Fruit fly (Drosophila melanogaster) whole organism, embryonic: Measurements from ENCODE around the gene CG43707.
A peak's percentile ranks its signal among the peaks of the same experiment; 100 is the strongest.

ENCODE experiments used
- Ada2b ChIP-seq: fragments of 200-800 bp; sonication (Bioruptor generic); IDR thresholded peaks from 2 replicates; pipeline ENCODE4 v1.3.6; 2022; ENCODE audit warnings: missing biosample characterization, missing genetic modification characterization
- Bdp1 ChIP-seq: fragments of 200-800 bp; sonication (Bioruptor generic); optimal IDR thresholded peaks from 3 replicates; lab custom pipeline; 2016; ENCODE audit warnings: missing biosample characterization, missing genetic modification characterization
- CG10543 ChIP-seq: fragments of 200-800 bp; sonication (Bioruptor generic); optimal IDR thresholded peaks from 3 replicates; lab custom pipeline; 2017; ENCODE audit warnings: missing biosample characterization, mild to moderate bottlenecking, missing genetic modification characterization, moderate library complexity
- CG11504 ChIP-seq: fragments of 200-800 bp; sonication (Bioruptor generic); optimal IDR thresholded peaks from 3 replicates; lab custom pipeline; 2019; ENCODE audit warnings: missing biosample characterization, mild to moderate bottlenecking, missing genetic modification characterization, moderate library complexity
- CG12155 ChIP-seq: fragments of 200-800 bp; sonication (Bioruptor generic); optimal IDR thresholded peaks from 3 replicates; lab custom pipeline; 2016; ENCODE audit warnings: missing biosample characterization, missing genetic modification characterization
- CG12942 ChIP-seq: fragments of 200-800 bp; sonication (Bioruptor generic); optimal IDR thresholded peaks from 3 replicates; lab custom pipeline; 2016; ENCODE audit warnings: missing biosample characterization, missing genetic modification characterization
- CG13424 ChIP-seq: fragments of 200-800 bp; sonication (Bioruptor generic); optimal IDR thresholded peaks from 2 replicates; lab custom pipeline; 2019; ENCODE audit warnings: missing biosample characterization, mild to moderate bottlenecking, missing genetic modification characterization, moderate library complexity
- CG14014 ChIP-seq: fragments of 200-800 bp; sonication (Bioruptor generic); IDR thresholded peaks from 2 replicates; pipeline ENCODE4 v1.3.6; 2022; ENCODE audit warnings: missing biosample characterization, missing genetic modification characterization
- CG1529 ChIP-seq: fragments of 200-800 bp; sonication (Bioruptor generic); optimal IDR thresholded peaks from 3 replicates; lab custom pipeline; 2018; ENCODE audit warnings: missing biosample characterization, missing genetic modification characterization
- CG2199 ChIP-seq: fragments of 200-800 bp; sonication (Bioruptor generic); IDR thresholded peaks from 3 replicates; pipeline ENCODE4 v1.3.6; 2022; ENCODE audit warnings: missing biosample characterization, missing genetic modification characterization
- CG3065 ChIP-seq: fragments of 200-800 bp; sonication (Bioruptor generic); optimal IDR thresholded peaks from 2 replicates; lab custom pipeline; 2016; ENCODE audit warnings: missing biosample characterization, missing genetic modification characterization
- CG34422 ChIP-seq: fragments of 200-800 bp; sonication (Bioruptor generic); IDR thresholded peaks from 3 replicates; pipeline ENCODE4 v1.3.6; 2022; ENCODE audit warnings: missing biosample characterization, missing genetic modification characterization
- CG6689 ChIP-seq: fragments of 200-800 bp; sonication (Bioruptor generic); IDR thresholded peaks from 2 replicates; pipeline ENCODE4 v1.3.6; 2022; ENCODE audit warnings: missing biosample characterization, missing genetic modification characterization
- CG7357 ChIP-seq: fragments of 200-800 bp; sonication (Bioruptor generic); IDR thresholded peaks from 3 replicates; pipeline ENCODE4 v1.3.6; 2022; ENCODE audit warnings: missing biosample characterization, missing genetic modification characterization
- CG8924 ChIP-seq: fragments of 200-800 bp; optimal IDR thresholded peaks from 3 replicates; lab custom pipeline; 2019; ENCODE audit warnings: missing biosample characterization, mild to moderate bottlenecking, missing genetic modification characterization, moderate library complexity
- CG9215 ChIP-seq: fragments of 200-800 bp; sonication (Bioruptor generic); IDR thresholded peaks from 2 replicates; pipeline ENCODE4 v1.3.6; 2022; ENCODE audit warnings: missing biosample characterization, missing genetic modification characterization
- CG9609 ChIP-seq: fragments of 200-800 bp; sonication (Bioruptor generic); optimal IDR thresholded peaks from 3 replicates; lab custom pipeline; 2016; ENCODE audit warnings: missing biosample characterization, missing genetic modification characterization
- CG9727 ChIP-seq: fragments of 200-800 bp; sonication (Bioruptor generic); optimal IDR thresholded peaks from 3 replicates; lab custom pipeline; 2017; ENCODE audit warnings: missing biosample characterization, mild to moderate bottlenecking, missing genetic modification characterization
- CG9797 ChIP-seq: fragments of 200-800 bp; sonication (Bioruptor generic); optimal IDR thresholded peaks from 3 replicates; lab custom pipeline; 2018; ENCODE audit warnings: missing biosample characterization, mild to moderate bottlenecking, missing genetic modification characterization
- D ChIP-seq, 2 experiments: fragments of 200-800 bp in 1 of 2; fragments of >200 bp in 1 of 2; sonication (Bioruptor generic) in 1 of 2; optimal IDR thresholded peaks; 2 replicates in 1 of 2; 3 replicates in 1 of 2; lab custom pipeline; 2017; ENCODE audit warnings: mild to moderate bottlenecking in 1 of 2, missing biosample characterization in 1 of 2, missing genetic modification characterization in 1 of 2, missing genetic modification reagents in 1 of 2
- Dbx ChIP-seq: fragments of 200-800 bp; sonication (Bioruptor generic); IDR thresholded peaks from 3 replicates; pipeline ENCODE4 v1.3.6; 2022; ENCODE audit warnings: missing biosample characterization, missing genetic modification characterization
- Dll ChIP-seq: fragments of 200-800 bp; sonication (Bioruptor generic); IDR thresholded peaks from 4 replicates; pipeline ENCODE4 v1.3.6; 2022; ENCODE audit warnings: missing biosample characterization, missing genetic modification characterization; ENCODE audit not compliant: partially characterized antibody
- Eip74EF ChIP-seq, 2 experiments: fragments of 200-800 bp in 1 of 2; fragments of >200 bp in 1 of 2; sonication (Bioruptor generic) in 1 of 2; optimal IDR thresholded peaks; 2 replicates each; lab custom pipeline; 2017 to 2019; ENCODE audit warnings: missing biosample characterization in 2 of 2, missing genetic modification characterization in 2 of 2, mild to moderate bottlenecking in 1 of 2, moderate library complexity in 1 of 2
- Hand ChIP-seq: fragments of 200-800 bp; sonication (Bioruptor generic); optimal IDR thresholded peaks from 2 replicates; lab custom pipeline; 2017; ENCODE audit warnings: mild to moderate bottlenecking, missing biosample characterization, missing genetic modification reagents, missing genetic modification characterization
- HmgZ ChIP-seq: fragments of 200-800 bp; sonication (Bioruptor generic); optimal IDR thresholded peaks from 2 replicates; lab custom pipeline; 2018; ENCODE audit warnings: missing biosample characterization, mild to moderate bottlenecking, missing genetic modification characterization
- Kr ChIP-seq: fragments of 200-800 bp; sonication (Bioruptor generic); optimal IDR thresholded peaks from 2 replicates; lab custom pipeline; 2017; ENCODE audit warnings: missing biosample characterization, mild to moderate bottlenecking, missing genetic modification characterization
- Lpt ChIP-seq: fragments of >200 bp; optimal IDR thresholded peaks from 2 replicates; lab custom pipeline; 2018; ENCODE audit warnings: missing biosample characterization, missing genetic modification characterization
- Oaz ChIP-seq: fragments of 200-800 bp; sonication (Bioruptor generic); IDR thresholded peaks from 2 replicates; pipeline ENCODE4 v1.3.6; 2022; ENCODE audit warnings: missing biosample characterization, missing genetic modification characterization
- Six4 ChIP-seq: fragments of 200-800 bp; sonication (Bioruptor generic); optimal IDR thresholded peaks from 2 replicates; lab custom pipeline; 2016; ENCODE audit warnings: missing biosample characterization, missing genetic modification characterization
- bab2 ChIP-seq: fragments of 200-800 bp; sonication (Bioruptor generic); optimal IDR thresholded peaks from 2 replicates; lab custom pipeline; 2016; ENCODE audit warnings: missing biosample characterization, missing genetic modification characterization
- chn ChIP-seq: fragments of 200-800 bp; sonication (Bioruptor generic); optimal IDR thresholded peaks from 2 replicates; lab custom pipeline; 2016; ENCODE audit warnings: missing biosample characterization, missing genetic modification characterization
- ci ChIP-seq: fragments of 200-800 bp; sonication (Bioruptor generic); IDR thresholded peaks from 3 replicates; pipeline ENCODE4 v1.3.6; 2022; ENCODE audit warnings: missing biosample characterization, missing genetic modification characterization
- croc ChIP-seq: fragments of 200-800 bp; sonication (Bioruptor generic); conservative IDR thresholded peaks from 3 replicates; pipeline ENCODE4 v1.3.6; 2022; ENCODE audit warnings: missing biosample characterization, missing genetic modification characterization
- fd3F ChIP-seq: fragments of 200-800 bp; sonication (Bioruptor generic); optimal IDR thresholded peaks from 2 replicates; lab custom pipeline; 2018; ENCODE audit warnings: missing biosample characterization, mild to moderate bottlenecking, missing genetic modification characterization, moderate library complexity
- fu2 ChIP-seq: fragments of 200-800 bp; sonication (Bioruptor generic); optimal IDR thresholded peaks from 2 replicates; lab custom pipeline; 2016; ENCODE audit warnings: missing biosample characterization, missing genetic modification characterization
- gcm2 ChIP-seq: fragments of 200-800 bp; sonication (Bioruptor generic); optimal IDR thresholded peaks from 2 replicates; lab custom pipeline; 2016; ENCODE audit warnings: missing biosample characterization, missing genetic modification characterization
- gsb ChIP-seq: fragments of 200-800 bp; sonication (Bioruptor generic); IDR thresholded peaks from 2 replicates; pipeline ENCODE4 v1.3.6; 2022; ENCODE audit warnings: missing biosample characterization, missing genetic modification characterization
- gsb-n ChIP-seq: fragments of 200-800 bp; sonication (Bioruptor generic); optimal IDR thresholded peaks from 3 replicates; lab custom pipeline; 2018; ENCODE audit warnings: missing biosample characterization, mild to moderate bottlenecking, missing genetic modification characterization
- ken ChIP-seq: fragments of 200-800 bp; sonication (Bioruptor generic); IDR thresholded peaks from 3 replicates; pipeline ENCODE4 v1.3.6; 2022; ENCODE audit warnings: missing biosample characterization, missing genetic modification characterization
- pfk ChIP-seq: fragments of 200-800 bp; sonication (Bioruptor generic); optimal IDR thresholded peaks from 2 replicates; lab custom pipeline; 2018; ENCODE audit warnings: missing biosample characterization, mild to moderate bottlenecking, missing genetic modification characterization, moderate library complexity
- pros ChIP-seq: fragments of 200-800 bp; sonication (Bioruptor generic); optimal IDR thresholded peaks from 3 replicates; lab custom pipeline; 2019; ENCODE audit warnings: missing biosample characterization, mild to moderate bottlenecking, missing genetic modification characterization, moderate library complexity
- ranshi ChIP-seq: fragments of 200-800 bp; sonication (Bioruptor generic); IDR thresholded peaks from 2 replicates; pipeline ENCODE4 v1.3.6; 2022; ENCODE audit warnings: missing biosample characterization, missing genetic modification characterization
- seq ChIP-seq: fragments of 200-800 bp; sonication (Bioruptor generic); IDR thresholded peaks from 2 replicates; pipeline ENCODE4 v1.3.6; 2022; ENCODE audit warnings: missing biosample characterization, missing genetic modification characterization
- sima ChIP-seq: fragments of 200-800 bp; sonication (Bioruptor generic); optimal IDR thresholded peaks from 2 replicates; lab custom pipeline; 2016; ENCODE audit warnings: missing biosample characterization, missing genetic modification characterization
- tx ChIP-seq: fragments of 200-800 bp; sonication (Bioruptor generic); optimal IDR thresholded peaks from 2 replicates; lab custom pipeline; 2016; ENCODE audit warnings: missing biosample characterization, missing genetic modification characterization
- wdn ChIP-seq: fragments of 200-800 bp; sonication (Bioruptor generic); IDR thresholded peaks from 2 replicates; pipeline ENCODE4 v1.3.6; 2022; ENCODE audit warnings: missing biosample characterization, missing genetic modification characterization
- zen2 ChIP-seq: fragments of 200-800 bp; sonication (Bioruptor generic); IDR thresholded peaks from 3 replicates; pipeline ENCODE4 v1.3.6; 2022; ENCODE audit warnings: missing biosample characterization, missing genetic modification characterization; ENCODE audit not compliant: partially characterized antibody
- zfh2 ChIP-seq: fragments of 200-800 bp; sonication (Bioruptor generic); optimal IDR thresholded peaks from 2 replicates; lab custom pipeline; 2016; ENCODE audit warnings: missing biosample characterization, missing genetic modification characterization

Gene CG43707

DNA sequence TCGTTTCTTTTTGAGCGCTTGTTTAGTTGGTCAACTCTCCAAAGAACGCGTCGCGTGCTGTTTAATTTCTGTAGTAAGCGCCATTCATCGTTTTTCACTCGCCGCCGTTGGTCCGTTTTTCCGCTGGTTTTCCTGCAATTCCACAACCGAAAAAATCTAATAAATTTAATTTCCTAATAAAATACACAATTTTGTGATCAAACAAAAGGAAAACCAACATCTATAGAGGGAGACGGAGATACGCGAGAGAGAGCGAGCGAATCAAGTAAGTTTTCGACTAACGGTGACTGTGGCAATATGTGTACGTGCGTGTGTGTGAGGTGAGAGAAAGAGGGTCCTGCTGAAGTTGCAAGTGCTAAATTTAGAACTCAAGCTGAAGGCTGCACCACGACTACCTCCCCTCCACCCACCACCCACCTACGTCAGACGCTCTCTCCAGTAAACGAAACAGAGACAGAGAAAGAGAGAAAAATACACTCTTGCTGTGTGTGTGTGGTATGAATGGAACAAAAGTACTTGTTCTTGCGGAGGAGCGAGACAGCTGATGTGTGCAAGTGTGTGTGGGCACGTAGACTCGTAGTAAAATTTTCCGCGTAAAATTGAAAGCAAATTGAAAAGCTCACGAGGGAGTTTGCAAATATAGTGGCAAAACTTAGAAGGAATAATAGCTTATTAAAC, 46.5 kb downstream of the CG43707 start, which contains the start of gene Reph (continued):
- TF ChIP-seq CG6689 (GFP tag; lab: Robert Waterston, UW) (no peak), Eip74EF (GFP tag; optimal IDR thresholded peaks at IDR 0.05; lab: Kevin White, UChicago) (no peak), croc (GFP tag; lab: Robert Waterston, UW) (no peak), seq (0 out of 2 replicates have a peak, but pooled peaks have one; percentile 42), D (optimal IDR thresholded peaks at IDR 0.05; lab: Kevin White, UChicago) (no peak), D (GFP tag; optimal IDR thresholded peaks at IDR 0.05; lab: Kevin White, UChicago) (peak; percentile 8), Bdp1 (no peak), HmgZ (tag; lab: Kevin White, UChicago) (peak; percentile 83), chn (GFP tag; lab: Kevin White, UChicago) (peak; percentile 57), ci (GFP tag; lab: Robert Waterston, UW) (peak; percentile 68; the same call in 2 of the 3 replicates), pfk (GFP tag; lab: Kevin White, UChicago) (peak; percentile 45), CG1529 (no peak), gsb-n (tag; lab: Kevin White, UChicago) (no peak), CG8924 (no peak), Hand (GFP tag; lab: Kevin White, UChicago) (peak; percentile 32), zfh2 (peak; percentile 24), gsb (GFP tag; lab: Robert Waterston, UW) (no peak), Oaz (GFP tag; lab: Robert Waterston, UW) (peak; percentile 13; the same call in 1 of the 2 replicates), CG14014 (peak; percentile 8; the same call in 1 of the 2 replicates), Kr (GFP tag; lab: Kevin White, UChicago) (no peak), ken (no peak), CG9797 (GFP tag; lab: Kevin White, UChicago) (no peak), fd3F (GFP tag; lab: Kevin White, UChicago) (no peak), CG2199 (GFP tag; lab: Robert Waterston, UW) (peak; percentile 59; the same call in 1 of the 3 replicates)

DNA sequence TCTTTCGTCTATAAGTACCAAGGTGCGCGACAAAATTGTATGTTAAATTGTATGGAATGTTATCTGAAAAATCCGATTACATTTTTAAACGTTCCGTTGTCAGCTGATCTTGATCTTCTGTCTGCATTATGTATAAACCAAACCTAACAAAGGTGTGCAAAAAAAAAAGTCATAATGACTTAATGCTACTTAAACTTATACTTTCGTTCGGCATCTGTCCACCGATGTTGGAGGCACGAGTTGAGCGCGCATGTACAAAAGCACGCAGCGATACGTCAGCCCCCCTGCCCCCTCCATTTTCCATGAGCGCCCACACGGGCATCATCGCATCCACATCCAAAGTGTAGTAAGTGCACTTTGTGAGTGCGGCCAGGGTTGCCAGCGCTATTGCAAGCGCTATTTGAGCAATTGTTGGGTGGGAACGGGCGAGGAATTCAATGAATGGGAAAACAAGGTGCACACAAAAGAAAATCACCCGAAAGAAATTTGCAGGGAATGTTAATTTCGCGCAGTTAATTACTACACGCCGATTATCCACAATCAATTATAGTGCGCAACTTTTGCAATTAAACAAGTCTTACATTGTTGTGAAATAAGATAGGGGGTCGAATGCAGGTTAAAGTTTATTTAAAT, 47.7 kb downstream of the CG43707 start:
- TF ChIP-seq pros (GFP tag; lab: Kevin White, UChicago) = peak; percentile 78
- TF ChIP-seq wdn = peak; percentile 95
- peak; percentile 97 for TF ChIP-seq sima (GFP tag; lab: Kevin White, UChicago)
- TF ChIP-seq gcm2 (GFP tag; lab: Kevin White, UChicago) = peak; percentile 92
- TF ChIP-seq Ada2b = peak; percentile 98
- no peak for TF ChIP-seq zen2 (GFP tag; lab: Robert Waterston, UW)
- peak; percentile 95 for TF ChIP-seq CG12942
- peak; percentile 99 for TF ChIP-seq CG13424 (tag; lab: Kevin White, UChicago)
- peak; percentile 99 for TF ChIP-seq ci (GFP tag; lab: Robert Waterston, UW)
- TF ChIP-seq Lpt (GFP tag; lab: Kevin White, UChicago) = no peak
- TF ChIP-seq CG9727 (GFP tag; lab: Kevin White, UChicago) = peak; percentile 94
- TF ChIP-seq CG10543 (GFP tag; lab: Kevin White, UChicago) = peak; percentile 92
- peak; percentile 98 for TF ChIP-seq bab2 (GFP tag; lab: Kevin White, UChicago)
- peak; percentile 92 for TF ChIP-seq CG7357
- TF ChIP-seq CG3065 = peak; percentile 86
- TF ChIP-seq CG34422 (GFP tag; lab: Robert Waterston, UW) = peak; percentile 99
- peak; percentile 95 for TF ChIP-seq Six4 (GFP tag; lab: Kevin White, UChicago)
- peak; percentile 98 for TF ChIP-seq tx (GFP tag; lab: Kevin White, UChicago)
- TF ChIP-seq Dll (GFP tag; lab: Robert Waterston, UW) = peak; percentile 38; the same call in 1 of the 4 replicates
- peak; percentile 98 for TF ChIP-seq CG11504 (tag; lab: Kevin White, UChicago)
- TF ChIP-seq CG12155 = peak; percentile 95
- peak; percentile 95 for TF ChIP-seq Dbx (GFP tag; lab: Robert Waterston, UW)
- peak; percentile 94 for TF ChIP-seq fu2 (GFP tag; lab: Kevin White, UChicago)
- peak; percentile 93 for TF ChIP-seq CG9215 (GFP tag; lab: Robert Waterston, UW)
- peak; percentile 98 for TF ChIP-seq ranshi (GFP tag; lab: Robert Waterston, UW)
- peak; percentile 97 for TF ChIP-seq CG9609
- peak; percentile 99 for TF ChIP-seq HmgZ (tag; lab: Kevin White, UChicago)
